Worm (Caenorhabditis elegans) whole organism, late embryonic: ENCODE data around the gene fars-3.

Experiments used
- C08G9.2 ChIP-seq: sonication (generic microtip); optimal IDR thresholded peaks from 2 replicates; lab custom pipeline; 2016; ENCODE audit warnings: mild to moderate bottlenecking, missing genetic modification characterization, moderate library complexity, missing compliant biosample characterization
- F13H6.1 ChIP-seq: sonication (generic microtip); optimal IDR thresholded peaks from 2 replicates; lab custom pipeline; 2016; ENCODE audit warnings: missing genetic modification characterization, missing compliant biosample characterization
- K02D7.2 ChIP-seq: sonication (generic microtip); optimal IDR thresholded peaks from 2 replicates; lab custom pipeline; 2017; ENCODE audit warnings: mild to moderate bottlenecking, missing genetic modification characterization, missing compliant biosample characterization
- ama-1 ChIP-seq: fragments of 150-350 bp; optimal IDR thresholded peaks from 2 replicates; lab custom pipeline; 2014
- ceh-14 ChIP-seq: sonication (generic microtip); optimal IDR thresholded peaks from 2 replicates; lab custom pipeline; 2016; ENCODE audit warnings: missing genotype, missing genetic modification characterization, missing compliant biosample characterization
- ceh-19 ChIP-seq: fragments of 200-800 bp; sonication (Bioruptor generic); optimal IDR thresholded peaks from 2 replicates; lab custom pipeline; 2018; ENCODE audit warnings: mild to moderate bottlenecking, missing genetic modification characterization, missing compliant biosample characterization
- ceh-31 ChIP-seq: sonication (generic microtip); optimal IDR thresholded peaks from 2 replicates; lab custom pipeline; 2016; ENCODE audit warnings: missing genetic modification characterization, missing compliant biosample characterization
- ceh-48 ChIP-seq: sonication (generic microtip); optimal IDR thresholded peaks from 2 replicates; lab custom pipeline; 2016; ENCODE audit warnings: missing genetic modification characterization, inconsistent platforms, missing compliant biosample characterization
- che-1 ChIP-seq: sonication (generic microtip); optimal IDR thresholded peaks from 2 replicates; lab custom pipeline; 2016; ENCODE audit warnings: mild to moderate bottlenecking, missing genetic modification characterization, missing compliant biosample characterization
- dmd-4 ChIP-seq: sonication (generic microtip); optimal IDR thresholded peaks from 2 replicates; lab custom pipeline; 2016; ENCODE audit warnings: borderline replicate concordance, missing genetic modification characterization, missing compliant biosample characterization
- dve-1 ChIP-seq: sonication (generic microtip); optimal IDR thresholded peaks from 2 replicates; lab custom pipeline; 2017; ENCODE audit warnings: antibody characterized with exemption, mild to moderate bottlenecking, missing genetic modification characterization, missing compliant biosample characterization
- elt-4 ChIP-seq: sonication (generic microtip); optimal IDR thresholded peaks from 2 replicates; lab custom pipeline; 2016; ENCODE audit warnings: missing genetic modification characterization, missing compliant biosample characterization
- eyg-1 ChIP-seq: sonication (generic microtip); optimal IDR thresholded peaks from 2 replicates; lab custom pipeline; 2016; ENCODE audit warnings: missing genotype, missing genetic modification characterization, missing compliant biosample characterization
- fax-1 ChIP-seq: sonication (generic microtip); optimal IDR thresholded peaks from 2 replicates; lab custom pipeline; 2016; ENCODE audit warnings: missing genotype, missing genetic modification characterization, missing compliant biosample characterization
- fkh-10 ChIP-seq: fragments of 150-350 bp; optimal IDR thresholded peaks from 2 replicates; lab custom pipeline; 2014; ENCODE audit warnings: missing biosample characterization, missing genetic modification reagents, missing genetic modification characterization
- fkh-6 ChIP-seq: sonication (generic microtip); optimal IDR thresholded peaks from 2 replicates; lab custom pipeline; 2016; ENCODE audit warnings: missing genetic modification characterization, missing compliant biosample characterization
- gmeb-2 ChIP-seq: sonication (generic microtip); optimal IDR thresholded peaks from 2 replicates; lab custom pipeline; 2016; ENCODE audit warnings: missing genetic modification characterization, inconsistent platforms, missing compliant biosample characterization
- hlh-13 ChIP-seq: fragments of 200-800 bp; sonication (Bioruptor generic); optimal IDR thresholded peaks from 2 replicates; lab custom pipeline; 2018; ENCODE audit warnings: mild to moderate bottlenecking, missing genetic modification characterization, missing compliant biosample characterization
- lin-11 ChIP-seq: fragments of 200-800 bp; sonication (Bioruptor generic); optimal IDR thresholded peaks from 2 replicates; lab custom pipeline; 2018; ENCODE audit warnings: mild to moderate bottlenecking, missing genetic modification characterization, missing compliant biosample characterization
- mec-3 ChIP-seq: sonication (generic microtip); optimal IDR thresholded peaks from 2 replicates; lab custom pipeline; 2016; ENCODE audit warnings: borderline replicate concordance, missing genetic modification characterization, missing compliant biosample characterization
- nhr-232 ChIP-seq: sonication (generic microtip); optimal IDR thresholded peaks from 2 replicates; lab custom pipeline; 2016; ENCODE audit warnings: missing genetic modification characterization, missing compliant biosample characterization
- odd-2 ChIP-seq: sonication (generic microtip); optimal IDR thresholded peaks from 2 replicates; lab custom pipeline; 2017; ENCODE audit warnings: antibody characterized with exemption, mild to moderate bottlenecking, missing genetic modification characterization, missing compliant biosample characterization
- pag-3 ChIP-seq: sonication (generic microtip); optimal IDR thresholded peaks from 2 replicates; lab custom pipeline; 2016; ENCODE audit warnings: missing compliant biosample characterization, missing genetic modification characterization, borderline replicate concordance
- pat-9 ChIP-seq: fragments of 200-800 bp; sonication (Bioruptor generic); optimal IDR thresholded peaks from 2 replicates; lab custom pipeline; 2018; ENCODE audit warnings: mild to moderate bottlenecking, missing genetic modification characterization, moderate library complexity, missing compliant biosample characterization
- pax-1 ChIP-seq: fragments of 150-350 bp; optimal IDR thresholded peaks from 2 replicates; lab custom pipeline; 2014; ENCODE audit warnings: missing biosample characterization, missing genetic modification characterization
- pha-2 ChIP-seq: sonication (generic microtip); optimal IDR thresholded peaks from 2 replicates; lab custom pipeline; 2017; ENCODE audit warnings: mild to moderate bottlenecking, missing genetic modification characterization, missing compliant biosample characterization
- pha-4 ChIP-seq: fragments of 150-350 bp; optimal IDR thresholded peaks from 2 replicates; lab custom pipeline; 2018; ENCODE audit warnings: missing biosample characterization, missing genetic modification reagents, missing genetic modification characterization
- rnt-1 ChIP-seq: sonication (generic microtip); optimal IDR thresholded peaks from 2 replicates; lab custom pipeline; 2016; ENCODE audit warnings: missing genetic modification characterization, missing compliant biosample characterization
- sdc-2 ChIP-seq: sonication (generic microtip); optimal IDR thresholded peaks from 2 replicates; lab custom pipeline; 2016; ENCODE audit warnings: missing genotype, missing genetic modification characterization, missing compliant biosample characterization
- sox-4 ChIP-seq: sonication (generic microtip); optimal IDR thresholded peaks from 2 replicates; lab custom pipeline; 2017; ENCODE audit warnings: mild to moderate bottlenecking, missing genetic modification characterization, inconsistent platforms, missing compliant biosample characterization
- syd-9 ChIP-seq: sonication (generic microtip); optimal IDR thresholded peaks from 2 replicates; lab custom pipeline; 2016; ENCODE audit warnings: mild to moderate bottlenecking, missing genetic modification characterization, moderate library complexity, missing compliant biosample characterization
- tbx-7 ChIP-seq: sonication (generic microtip); optimal IDR thresholded peaks from 2 replicates; lab custom pipeline; 2016; ENCODE audit warnings: missing genotype, missing genetic modification characterization, missing compliant biosample characterization
- ttx-3 ChIP-seq: sonication (generic microtip); optimal IDR thresholded peaks from 2 replicates; lab custom pipeline; 2016; ENCODE audit warnings: missing genetic modification reagents, missing genetic modification characterization, missing compliant biosample characterization
- unc-3 ChIP-seq, 2 experiments: fragments of 200-800 bp in 1 of 2; sonication (Bioruptor generic) in 1 of 2; sonication (generic microtip) in 1 of 2; conservative IDR thresholded peaks in 1 of 2; optimal IDR thresholded peaks in 1 of 2; 2 replicates each; pipeline versions ENCODE4 v1.3.6 to Lab custom; 2016 to 2022; ENCODE audit warnings: missing compliant biosample characterization in 2 of 2, missing genetic modification characterization in 2 of 2, missing genetic modification reagents in 1 of 2
- unc-42 ChIP-seq: sonication (generic microtip); optimal IDR thresholded peaks from 2 replicates; lab custom pipeline; 2016; ENCODE audit warnings: missing genotype, missing genetic modification characterization, missing compliant biosample characterization
- unc-55 ChIP-seq: sonication (generic microtip); optimal IDR thresholded peaks from 2 replicates; lab custom pipeline; 2017; ENCODE audit warnings: missing biosample characterization, missing genetic modification reagents, missing genetic modification characterization
- unc-86 ChIP-seq: sonication (generic microtip); optimal IDR thresholded peaks from 2 replicates; lab custom pipeline; 2016; ENCODE audit warnings: missing genetic modification characterization, missing compliant biosample characterization
- ztf-16 ChIP-seq: sonication (generic microtip); optimal IDR thresholded peaks from 2 replicates; lab custom pipeline; 2017; ENCODE audit warnings: missing genetic modification characterization, missing compliant biosample characterization

Gene fars-3

ce11 chrII:8467809-8468208 lies 3.2 kb downstream of the fars-3 start, which contains the start of gene M05D6.2:
TSS of gene M05D6.2 (plus strand) at chrII:8468109.
- TF ChIP-seq ttx-3 (tag; lab: Kevin White, UChicago) (no peak), C08G9.2 (tag; lab: Kevin White, UChicago) (no peak), ceh-14 (tag; lab: Kevin White, UChicago) (no peak), K02D7.2 (tag; lab: Kevin White, UChicago) (no peak), lin-11 (no peak), fkh-10 (no peak), nhr-232 (tag; lab: Kevin White, UChicago) (no peak), hlh-13 (no peak), tbx-7 (tag; lab: Kevin White, UChicago) (no peak), dve-1 (tag; lab: Kevin White, UChicago) (no peak), ztf-16 (no peak), elt-4 (no peak), sdc-2 (tag; lab: Kevin White, UChicago) (no peak), odd-2 (no peak), unc-86 (no peak), ceh-31 (tag; lab: Kevin White, UChicago) (no peak), fax-1 (no peak), ceh-48 (no peak)

DNA sequence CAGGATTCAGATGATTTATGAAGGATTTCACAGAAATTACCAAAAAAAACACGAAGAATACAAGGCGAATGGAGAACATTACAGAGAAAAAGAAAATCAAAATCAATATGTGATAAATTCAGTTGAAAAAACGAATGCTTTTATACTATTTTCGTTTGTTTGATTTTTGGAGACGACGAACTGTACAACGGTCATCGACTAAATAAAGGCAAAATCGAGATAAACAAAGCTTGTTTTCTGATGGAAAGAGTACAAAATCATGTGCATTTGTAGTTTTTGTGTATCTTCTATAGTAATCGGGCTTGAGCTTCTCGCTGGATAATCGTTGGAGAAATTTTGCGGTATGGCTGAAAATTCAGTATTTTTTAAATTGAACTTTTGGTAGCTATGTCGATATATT lies 6.5 kb downstream of the fars-3 start, which contains the start of gene M05D6.8:
TSS of gene M05D6.8 (minus strand) at position 101 of the 400 bp plus-strand sequence.
- TF ChIP-seq unc-42 (tag; lab: Kevin White, UChicago): no peak
- TF ChIP-seq sox-4: no peak
- TF ChIP-seq dmd-4: no peak
- TF ChIP-seq pha-4 (tag; lab: Kevin White, UChicago): no peak

DNA sequence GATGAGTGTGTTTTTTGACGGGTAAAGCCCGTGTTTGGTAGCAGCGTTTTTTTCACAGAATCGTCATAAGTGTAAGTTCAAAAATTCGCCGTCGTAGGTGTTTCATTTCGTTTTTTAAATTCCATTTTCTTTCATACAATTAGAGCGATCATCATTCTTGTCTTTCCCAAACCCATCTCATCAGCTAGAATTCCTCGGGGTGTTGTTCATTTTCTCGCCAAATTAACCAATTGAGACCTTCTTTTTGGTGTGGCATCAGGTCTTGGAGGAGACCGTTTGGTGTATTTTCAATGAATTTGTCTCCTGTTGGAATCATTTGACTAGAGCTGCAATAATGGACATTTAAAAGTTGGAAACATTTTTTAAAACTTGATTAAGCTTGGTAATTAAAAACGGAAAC lies 8.3 kb downstream of the fars-3 start:
- TF ChIP-seq pax-1 (no peak), pag-3 (tag; lab: Kevin White, UChicago) (no peak), unc-55 (GFP tag; lab: Kevin White, UChicago) (no peak), pha-2 (tag; lab: Kevin White, UChicago) (no peak), fkh-10 (no peak), F13H6.1 (tag; lab: Kevin White, UChicago) (no peak), sox-4 (no peak), unc-42 (tag; lab: Kevin White, UChicago) (no peak), odd-2 (no peak), eyg-1 (tag; lab: Kevin White, UChicago) (no peak), che-1 (no peak), tbx-7 (tag; lab: Kevin White, UChicago) (no peak), pha-4 (tag; lab: Kevin White, UChicago) (no peak), mec-3 (no peak), unc-3 (GFP tag; conservative IDR thresholded peaks at IDR 0.05; lab: Robert Waterston, UW) (no peak), unc-3 (tag; optimal IDR thresholded peaks at IDR 0.05; lab: Kevin White, UChicago) (no peak), elt-4 (no peak)

DNA sequence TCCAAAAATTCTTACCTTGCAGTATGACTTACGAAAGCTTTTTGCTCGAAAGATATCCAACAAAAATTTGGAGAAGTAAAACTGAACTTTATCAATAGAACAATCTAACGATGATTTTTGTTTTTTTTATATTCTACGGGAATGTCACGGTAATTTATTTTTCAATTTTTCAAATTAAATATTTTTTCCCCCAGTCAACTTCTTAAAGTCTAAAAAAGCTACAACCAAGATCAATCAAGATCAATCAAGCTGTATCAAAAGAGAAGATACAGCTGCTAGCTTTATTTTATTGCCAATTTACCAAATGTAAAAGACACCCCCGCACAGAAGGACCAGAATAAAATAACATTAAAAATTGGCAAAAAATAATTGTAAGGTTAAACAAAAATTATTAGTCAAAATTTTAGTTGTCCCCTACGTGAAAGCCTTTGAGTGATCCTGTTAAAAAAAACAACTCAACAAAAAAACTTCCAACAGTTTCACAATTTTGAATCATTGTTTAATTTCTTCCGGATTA lies 10.7 kb downstream of the fars-3 start, which contains the start of the genes M05D6.1 and M05D6.3:
TSS of gene M05D6.1 (minus strand) at position 101 of the 517 bp plus-strand sequence.
TSS of gene M05D6.3 (plus strand) at position 467 of the 517 bp plus-strand sequence.
- no peak for TF ChIP-seq eyg-1 (tag; lab: Kevin White, UChicago)
- TF ChIP-seq unc-42 (tag; lab: Kevin White, UChicago): no peak
- TF ChIP-seq gmeb-2 (tag; lab: Kevin White, UChicago): no peak
- no peak for TF ChIP-seq pat-9
- no peak for TF ChIP-seq syd-9 (tag; lab: Kevin White, UChicago)
- TF ChIP-seq ama-1 (lab: Kevin White, UChicago): no peak
- no peak for TF ChIP-seq hlh-13
- TF ChIP-seq rnt-1: no peak
- no peak for TF ChIP-seq ceh-19
- no peak for TF ChIP-seq ztf-16
- no peak for TF ChIP-seq che-1
- TF ChIP-seq fkh-6: no peak
